Fruit fly (Drosophila melanogaster) whole organism, prepupa: ENCODE results near the gene lmgB.

Experiments
- Blimp-1 ChIP-seq: fragments of 200-800 bp; sonication (Bioruptor generic); optimal IDR thresholded peaks from 3 replicates; lab custom pipeline; 2017; ENCODE audit warnings: missing biosample characterization, missing genetic modification characterization, mild to moderate bottlenecking, moderate library complexity, missing genetic modification reagents
- CG10631 ChIP-seq: fragments of 200-800 bp; sonication (Bioruptor generic); optimal IDR thresholded peaks from 2 replicates; lab custom pipeline; 2016; ENCODE audit warnings: missing biosample characterization, missing genetic modification characterization
- CG10669 ChIP-seq: fragments of 200-800 bp; sonication (Bioruptor generic); optimal IDR thresholded peaks from 3 replicates; lab custom pipeline; 2018; ENCODE audit warnings: missing biosample characterization, mild to moderate bottlenecking, missing genetic modification characterization, moderate library complexity
- CG11294 ChIP-seq: fragments of 200-800 bp; sonication (Bioruptor generic); IDR thresholded peaks from 2 replicates; pipeline ENCODE4 v1.3.6; 2022; ENCODE audit warnings: missing biosample characterization, missing genetic modification characterization
- CG11762 ChIP-seq: fragments of 200-800 bp; sonication (Bioruptor generic); optimal IDR thresholded peaks from 3 replicates; lab custom pipeline; 2016; ENCODE audit warnings: missing biosample characterization, missing genetic modification characterization; ENCODE audit not compliant: insufficient read depth
- CG15336 ChIP-seq: fragments of 200-800 bp; sonication (Bioruptor generic); IDR thresholded peaks from 2 replicates; pipeline ENCODE4 v1.3.6; 2022; ENCODE audit warnings: missing biosample characterization, missing genetic modification characterization
- CG1621 ChIP-seq: fragments of 200-800 bp; sonication (Bioruptor generic); optimal IDR thresholded peaks from 3 replicates; lab custom pipeline; 2018; ENCODE audit warnings: missing biosample characterization, mild to moderate bottlenecking, missing genetic modification characterization
- CG3032 ChIP-seq: fragments of 200-800 bp; optimal IDR thresholded peaks from 2 replicates; lab custom pipeline; 2019; ENCODE audit warnings: missing biosample characterization, mild to moderate bottlenecking, missing genetic modification characterization, moderate library complexity
- CG32006 ChIP-seq: fragments of 200-800 bp; sonication (Bioruptor generic); optimal IDR thresholded peaks from 3 replicates; lab custom pipeline; 2017; ENCODE audit warnings: missing biosample characterization, mild to moderate bottlenecking, missing genetic modification characterization
- CG34406 ChIP-seq: fragments of 200-800 bp; sonication (Bioruptor generic); optimal IDR thresholded peaks from 3 replicates; lab custom pipeline; 2016; ENCODE audit warnings: missing biosample characterization, missing genetic modification characterization
- CG3919 ChIP-seq: fragments of 200-800 bp; sonication (Bioruptor generic); optimal IDR thresholded peaks from 3 replicates; lab custom pipeline; 2016; ENCODE audit warnings: missing biosample characterization, missing genetic modification characterization
- CG4318 ChIP-seq: fragments of 200-800 bp; sonication (Bioruptor generic); optimal IDR thresholded peaks from 3 replicates; lab custom pipeline; 2017; ENCODE audit warnings: missing biosample characterization, mild to moderate bottlenecking, missing genetic modification characterization
- CG6163 ChIP-seq: fragments of 200-800 bp; sonication (Bioruptor generic); IDR thresholded peaks from 3 replicates; pipeline ENCODE4 v1.3.6; 2022; ENCODE audit warnings: missing biosample characterization, missing genetic modification characterization
- CG6276 ChIP-seq: fragments of 200-800 bp; sonication (Bioruptor generic); optimal IDR thresholded peaks from 2 replicates; lab custom pipeline; 2017; ENCODE audit warnings: missing biosample characterization, mild to moderate bottlenecking, missing genetic modification characterization
- CG6792 ChIP-seq: fragments of 200-800 bp; sonication (Bioruptor generic); optimal IDR thresholded peaks from 3 replicates; lab custom pipeline; 2016; ENCODE audit warnings: missing biosample characterization, missing genetic modification characterization
- CG6854 ChIP-seq: fragments of 200-800 bp; sonication (Bioruptor generic); optimal IDR thresholded peaks from 2 replicates; lab custom pipeline; 2017; ENCODE audit warnings: missing biosample characterization, mild to moderate bottlenecking, missing genetic modification characterization
- CG8119 ChIP-seq: fragments of 200-800 bp; sonication (Bioruptor generic); IDR thresholded peaks from 3 replicates; pipeline ENCODE4 v1.3.6; 2022; ENCODE audit warnings: missing biosample characterization, missing genetic modification characterization
- CG8319 ChIP-seq: fragments of 200-800 bp; sonication (Bioruptor generic); optimal IDR thresholded peaks from 3 replicates; lab custom pipeline; 2016; ENCODE audit warnings: missing biosample characterization, missing genetic modification characterization
- CG9139 ChIP-seq: fragments of 200-800 bp; sonication (Bioruptor generic); optimal IDR thresholded peaks from 3 replicates; lab custom pipeline; 2017; ENCODE audit warnings: missing biosample characterization, mild to moderate bottlenecking, missing genetic modification characterization
- Eip75B ChIP-seq: fragments of 200-800 bp; sonication (Bioruptor generic); optimal IDR thresholded peaks from 3 replicates; lab custom pipeline; 2016; ENCODE audit warnings: missing biosample characterization, missing genetic modification characterization
- Eip78C ChIP-seq: fragments of 200-800 bp; sonication (Bioruptor generic); peaks from one replicate; lab custom pipeline; 2016; ENCODE audit warnings: missing biosample characterization, missing genetic modification characterization
- Eip93F ChIP-seq: fragments of 200-800 bp; sonication (Bioruptor generic); optimal IDR thresholded peaks from 2 replicates; lab custom pipeline; 2016; ENCODE audit warnings: missing biosample characterization, mild to moderate bottlenecking, missing genetic modification characterization
- Ets21C ChIP-seq: fragments of 200-800 bp; sonication (Bioruptor generic); optimal IDR thresholded peaks from 3 replicates; lab custom pipeline; 2016; ENCODE audit warnings: missing biosample characterization, missing genetic modification characterization
- Gug ChIP-seq: fragments of 200-800 bp; sonication (Bioruptor generic); IDR thresholded peaks from 2 replicates; pipeline ENCODE4 v1.3.6; 2022; ENCODE audit warnings: missing biosample characterization, missing genetic modification characterization
- Hr38 ChIP-seq: sonication (Bioruptor generic); optimal IDR thresholded peaks from 2 replicates; lab custom pipeline; 2016; ENCODE audit warnings: missing biosample characterization, missing genetic modification characterization
- Hr39 ChIP-seq: fragments of 200-800 bp; sonication (Bioruptor generic); optimal IDR thresholded peaks from 2 replicates; lab custom pipeline; 2016; ENCODE audit warnings: missing biosample characterization, missing genetic modification characterization
- Hr4 ChIP-seq: fragments of 200-800 bp; sonication (Bioruptor generic); optimal IDR thresholded peaks from 3 replicates; lab custom pipeline; 2016; ENCODE audit warnings: missing biosample characterization, missing genetic modification characterization
- Lpt ChIP-seq: fragments of 200-800 bp; sonication (Bioruptor generic); optimal IDR thresholded peaks from 3 replicates; lab custom pipeline; 2016; ENCODE audit warnings: missing biosample characterization, missing genetic modification characterization
- OdsH ChIP-seq: fragments of 200-800 bp; sonication (Bioruptor generic); optimal IDR thresholded peaks from 3 replicates; lab custom pipeline; 2016; ENCODE audit warnings: missing biosample characterization, missing genetic modification characterization
- Smox ChIP-seq: fragments of 200-800 bp; sonication (Bioruptor generic); optimal IDR thresholded peaks from 3 replicates; lab custom pipeline; 2016; ENCODE audit warnings: missing biosample characterization, missing genetic modification characterization
- Sox102F ChIP-seq: fragments of 200-800 bp; sonication (Bioruptor generic); optimal IDR thresholded peaks from 2 replicates; lab custom pipeline; 2016; ENCODE audit warnings: missing biosample characterization, mild to moderate bottlenecking, missing genetic modification characterization
- Sox14 ChIP-seq: fragments of 200-800 bp; sonication (Bioruptor generic); optimal IDR thresholded peaks from 3 replicates; lab custom pipeline; 2016; ENCODE audit warnings: missing biosample characterization, missing genetic modification characterization
- achi ChIP-seq: fragments of 200-800 bp; sonication (Bioruptor generic); optimal IDR thresholded peaks from 3 replicates; lab custom pipeline; 2016; ENCODE audit warnings: missing biosample characterization, missing genetic modification characterization
- cyc ChIP-seq: fragments of 200-800 bp; sonication (Bioruptor generic); optimal IDR thresholded peaks from 3 replicates; lab custom pipeline; 2016; ENCODE audit warnings: missing biosample characterization, missing genetic modification characterization
- dsx ChIP-seq: fragments of 200-800 bp; optimal IDR thresholded peaks from 3 replicates; lab custom pipeline; 2019; ENCODE audit warnings: missing biosample characterization, mild to moderate bottlenecking, missing genetic modification characterization, moderate library complexity; ENCODE audit not compliant: poor library complexity, severe bottlenecking
- esn ChIP-seq: fragments of 200-800 bp; sonication (Bioruptor generic); optimal IDR thresholded peaks from 2 replicates; lab custom pipeline; 2016; ENCODE audit warnings: missing biosample characterization, mild to moderate bottlenecking, missing genetic modification characterization, moderate library complexity
- fd59A ChIP-seq: fragments of 200-800 bp; sonication (Bioruptor generic); optimal IDR thresholded peaks from 2 replicates; lab custom pipeline; 2017; ENCODE audit warnings: missing biosample characterization, mild to moderate bottlenecking, missing genetic modification characterization, missing genetic modification reagents
- fkh ChIP-seq: fragments of 200-800 bp; sonication (Bioruptor generic); optimal IDR thresholded peaks from 3 replicates; lab custom pipeline; 2017; ENCODE audit warnings: missing biosample characterization, mild to moderate bottlenecking, missing genetic modification characterization, moderate library complexity
- lz ChIP-seq: fragments of 200-800 bp; sonication (Bioruptor generic); optimal IDR thresholded peaks from 3 replicates; lab custom pipeline; 2016; ENCODE audit warnings: missing biosample characterization, missing genetic modification characterization
- net ChIP-seq: fragments of 200-800 bp; sonication (Bioruptor generic); optimal IDR thresholded peaks from 3 replicates; lab custom pipeline; 2016; ENCODE audit warnings: missing biosample characterization, missing genetic modification characterization
- pdm3 ChIP-seq: fragments of 200-800 bp; sonication (Bioruptor generic); optimal IDR thresholded peaks from 3 replicates; lab custom pipeline; 2016; ENCODE audit warnings: missing biosample characterization, missing genetic modification characterization
- spab ChIP-seq: fragments of 200-800 bp; sonication (Bioruptor generic); optimal IDR thresholded peaks from 2 replicates; lab custom pipeline; 2017; ENCODE audit warnings: missing biosample characterization, mild to moderate bottlenecking, missing genetic modification characterization, missing genetic modification reagents
- ss ChIP-seq, 2 experiments: fragments of 200-800 bp; sonication (Bioruptor generic); optimal IDR thresholded peaks; 2 replicates in 1 of 2; 3 replicates in 1 of 2; lab custom pipeline; 2017 to 2018; ENCODE audit warnings: mild to moderate bottlenecking in 2 of 2, missing biosample characterization in 2 of 2, missing genetic modification characterization in 2 of 2, moderate library complexity in 1 of 2
- svp ChIP-seq: fragments of 200-800 bp; sonication (Bioruptor generic); peaks from one replicate; lab custom pipeline; 2016; ENCODE audit warnings: missing biosample characterization, missing genetic modification characterization
- topi ChIP-seq: fragments of 200-800 bp; sonication (Bioruptor generic); optimal IDR thresholded peaks from 3 replicates; lab custom pipeline; 2016; ENCODE audit warnings: missing biosample characterization, missing genetic modification characterization
- vri ChIP-seq: fragments of 200-800 bp; sonication (Bioruptor generic); optimal IDR thresholded peaks from 3 replicates; lab custom pipeline; 2016; ENCODE audit warnings: missing biosample characterization, mild to moderate bottlenecking, missing genetic modification characterization

The lmgB gene

DNA sequence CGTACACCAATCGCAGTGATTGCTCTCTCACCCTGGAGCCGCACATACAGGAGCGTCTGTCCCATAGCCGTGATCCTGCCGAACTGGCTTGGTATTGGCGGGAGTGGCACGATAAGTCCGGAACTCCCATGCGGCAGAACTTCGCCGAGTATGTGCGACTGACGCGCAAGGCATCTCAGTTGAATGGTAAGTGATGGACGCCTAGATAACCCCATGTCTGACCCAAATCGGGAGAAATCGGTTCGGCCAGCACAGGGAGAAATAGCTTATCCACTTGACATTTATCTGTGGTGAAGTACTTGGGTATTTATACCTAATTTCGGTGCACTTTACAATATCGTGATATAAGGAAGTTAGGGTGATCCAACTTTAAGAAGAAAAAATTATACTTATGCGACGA, 5.6 kb downstream of the lmgB start:
- TF ChIP-seq spab (GFP tag; lab: Kevin White, UChicago) (no peak), svp (peak; percentile 94)

dm6 chr2L:8521724-8522309, 6.6 kb downstream of the lmgB start, which contains the start of gene Acer:
Gene Acer, plus strand, starts transcription at chr2L:8521933.
- no peak for TF ChIP-seq Hr39 (GFP tag; lab: Kevin White, UChicago)
- no peak for TF ChIP-seq ss (GFP tag; optimal IDR thresholded peaks at IDR 0.05; lab: Kevin White, UChicago)
- TF ChIP-seq CG6854, result peak; percentile 12
- TF ChIP-seq fkh (GFP tag; lab: Kevin White, UChicago), result no peak
- TF ChIP-seq Gug (GFP tag; lab: Robert Waterston, UW), result no peak
- TF ChIP-seq CG6163, result peak; percentile 41; the same call in 1 of the 3 replicates
- peak; percentile 55 for TF ChIP-seq Eip78C (GFP tag; lab: Kevin White, UChicago)
- peak; percentile 22 for TF ChIP-seq CG1621
- no peak for TF ChIP-seq net (GFP tag; lab: Kevin White, UChicago)
- TF ChIP-seq svp, result peak; percentile 86
- peak; percentile 6 for TF ChIP-seq Hr4
- TF ChIP-seq Sox102F, result no peak
- peak; percentile 51 for TF ChIP-seq CG15336 (GFP tag; lab: Robert Waterston, UW)
- no peak for TF ChIP-seq CG10631
- no peak for TF ChIP-seq vri (GFP tag; lab: Kevin White, UChicago)
- no peak for TF ChIP-seq CG3032
- TF ChIP-seq spab (GFP tag; lab: Kevin White, UChicago), result no peak
- TF ChIP-seq esn (GFP tag; lab: Kevin White, UChicago), result peak; percentile 26
- no peak for TF ChIP-seq CG32006 (GFP tag; lab: Kevin White, UChicago)
- TF ChIP-seq CG11294 (GFP tag; lab: Robert Waterston, UW), result no peak
- TF ChIP-seq Sox14 (GFP tag; lab: Kevin White, UChicago), result peak; percentile 16
- no peak for TF ChIP-seq fd59A (GFP tag; lab: Kevin White, UChicago)
- TF ChIP-seq Ets21C, result no peak
- no peak for TF ChIP-seq Hr38 (GFP tag; lab: Kevin White, UChicago)

DNA sequence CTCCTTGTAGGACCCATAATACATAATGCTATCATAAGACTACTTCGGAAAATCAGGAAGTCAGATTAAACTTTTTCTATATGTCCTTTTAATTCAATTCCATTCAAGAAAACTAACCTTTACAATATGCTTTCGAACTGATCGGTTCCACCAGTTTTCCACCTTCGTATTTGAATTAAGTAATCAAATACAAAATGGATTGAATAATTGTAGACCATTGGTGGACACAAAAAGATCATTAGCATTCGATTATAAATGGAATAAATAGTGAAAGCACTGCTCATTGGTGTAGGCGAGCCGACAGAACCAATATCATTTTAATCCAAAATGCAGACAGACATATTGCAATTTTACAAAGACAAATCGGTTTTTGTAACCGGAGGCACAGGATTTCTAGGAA, 9.0 kb downstream of the lmgB start, which contains the start of gene Sgp:
TSS of gene Sgp (plus strand) at position 301 of the 400 bp plus-strand sequence.
- TF ChIP-seq CG15336 (GFP tag; lab: Robert Waterston, UW) (no peak), fd59A (GFP tag; lab: Kevin White, UChicago) (no peak), CG6276 (GFP tag; lab: Kevin White, UChicago) (no peak), Smox (GFP tag; lab: Kevin White, UChicago) (no peak), dsx (GFP tag; lab: Kevin White, UChicago) (no peak), Lpt (GFP tag; lab: Kevin White, UChicago) (no peak), achi (no peak), CG8119 (GFP tag; lab: Robert Waterston, UW) (no peak), Blimp-1 (GFP tag; lab: Kevin White, UChicago) (no peak)

dm6 chr2L:8517256-8517694, 11.1 kb downstream of the lmgB start, which contains the start of the genes mRpL51 and Uba4:
Gene mRpL51, minus strand, starts transcription at chr2L:8517380.
Gene Uba4, plus strand, starts transcription at chr2L:8517411.
- TF ChIP-seq Eip93F (GFP tag; lab: Kevin White, UChicago), result no peak
- TF ChIP-seq CG6163, result no peak
- no peak for TF ChIP-seq CG10669
- TF ChIP-seq lz, result peak; percentile 45
- no peak for TF ChIP-seq pdm3 (GFP tag; lab: Kevin White, UChicago)
- TF ChIP-seq CG6792 (GFP tag; lab: Kevin White, UChicago), result peak; percentile 46
- TF ChIP-seq topi (GFP tag; lab: Kevin White, UChicago), result peak; percentile 57
- no peak for TF ChIP-seq CG9139 (GFP tag; lab: Kevin White, UChicago)
- TF ChIP-seq CG6276 (GFP tag; lab: Kevin White, UChicago), result no peak
- TF ChIP-seq CG34406 (GFP tag; lab: Kevin White, UChicago), result peak; percentile 39
- TF ChIP-seq vri (GFP tag; lab: Kevin White, UChicago), result peak; percentile 84
- TF ChIP-seq cyc (GFP tag; lab: Kevin White, UChicago), result peak; percentile 19
- TF ChIP-seq CG4318 (GFP tag; lab: Kevin White, UChicago), result no peak
- TF ChIP-seq Eip75B (GFP tag; lab: Kevin White, UChicago), result no peak
- TF ChIP-seq achi, result peak; percentile 59
- no peak for TF ChIP-seq Ets21C
- TF ChIP-seq CG11762 (GFP tag; lab: Kevin White, UChicago), result peak; percentile 8
- TF ChIP-seq OdsH, result peak; percentile 56
- TF ChIP-seq Hr39 (GFP tag; lab: Kevin White, UChicago), result peak; percentile 42
- peak; percentile 41 for TF ChIP-seq CG10631
- peak; percentile 61 for TF ChIP-seq CG3919 (GFP tag; lab: Kevin White, UChicago)
- no peak for TF ChIP-seq CG8319 (GFP tag; lab: Kevin White, UChicago)
